Worm (Caenorhabditis elegans) whole organism, early embryonic: ENCODE measurements around the gene F48C5.2.

Experiments used
- ceh-36 ChIP-seq: sonication (generic microtip); optimal IDR thresholded peaks from 2 replicates; lab custom pipeline; 2016; ENCODE audit warnings: missing genetic modification characterization, inconsistent platforms, missing compliant biosample characterization
- hmg-4 ChIP-seq: fragments of 200-800 bp; sonication (Bioruptor generic); optimal IDR thresholded peaks from 2 replicates; lab custom pipeline; 2018; ENCODE audit warnings: mild to moderate bottlenecking, missing genetic modification characterization, missing compliant biosample characterization

ce11 chrX:11435488-11435887 is 18.6 kb downstream of the F48C5.2 start:
- TF ChIP-seq ceh-36 (tag; lab: Kevin White, UChicago) (no peak), hmg-4 (GFP tag; lab: Kevin White, UChicago) (no peak)
